Fruit fly (Drosophila melanogaster) whole organism, embryonic: ENCODE data around the gene CG46307.

Source experiments
- Asciz ChIP-seq: fragments of 200-800 bp; sonication (Bioruptor generic); optimal IDR thresholded peaks from 2 replicates; lab custom pipeline; 2017; ENCODE audit warnings: missing biosample characterization, mild to moderate bottlenecking, missing genetic modification characterization, missing genetic modification reagents
- CG10366 ChIP-seq: fragments of 200-800 bp; sonication (Bioruptor generic); IDR thresholded peaks from 2 replicates; pipeline ENCODE4 v1.3.6; 2022; ENCODE audit warnings: missing biosample characterization, missing genetic modification characterization
- CG10959 ChIP-seq: fragments of 200-800 bp; sonication (Bioruptor generic); IDR thresholded peaks from 2 replicates; pipeline ENCODE4 v1.3.6; 2022; ENCODE audit warnings: missing biosample characterization, missing genetic modification characterization
- CG11247 ChIP-seq: fragments of 200-800 bp; sonication (Bioruptor generic); IDR thresholded peaks from 2 replicates; pipeline ENCODE4 v1.3.6; 2022; ENCODE audit warnings: missing biosample characterization, missing genetic modification characterization
- CG12219 ChIP-seq: fragments of 200-800 bp; sonication (Bioruptor generic); optimal IDR thresholded peaks from 3 replicates; lab custom pipeline; 2018; ENCODE audit warnings: missing biosample characterization, mild to moderate bottlenecking, missing genetic modification characterization
- CG12744 ChIP-seq: fragments of 200-800 bp; sonication (Bioruptor generic); optimal IDR thresholded peaks from 2 replicates; lab custom pipeline; 2016; ENCODE audit warnings: missing biosample characterization, missing genetic modification characterization
- CG1529 ChIP-seq: fragments of 200-800 bp; sonication (Bioruptor generic); optimal IDR thresholded peaks from 3 replicates; lab custom pipeline; 2018; ENCODE audit warnings: missing biosample characterization, missing genetic modification characterization
- CG17186 ChIP-seq: fragments of 200-800 bp; sonication (Bioruptor generic); optimal IDR thresholded peaks from 3 replicates; lab custom pipeline; 2017; ENCODE audit warnings: missing biosample characterization, missing genetic modification reagents, missing genetic modification characterization
- CG17385 ChIP-seq: fragments of 200-800 bp; sonication (Bioruptor generic); optimal IDR thresholded peaks from 3 replicates; lab custom pipeline; 2018; ENCODE audit warnings: missing biosample characterization, mild to moderate bottlenecking, missing genetic modification characterization
- CG17802 ChIP-seq: fragments of 200-800 bp; sonication (Bioruptor generic); optimal IDR thresholded peaks from 2 replicates; lab custom pipeline; 2018; ENCODE audit warnings: missing biosample characterization, mild to moderate bottlenecking, missing genetic modification characterization, moderate library complexity
- CG17829 ChIP-seq: fragments of 200-800 bp; optimal IDR thresholded peaks from 2 replicates; lab custom pipeline; 2019; ENCODE audit warnings: missing biosample characterization, mild to moderate bottlenecking, missing genetic modification characterization, moderate library complexity
- CG2712 ChIP-seq: fragments of 200-800 bp; optimal IDR thresholded peaks from 3 replicates; lab custom pipeline; 2019; ENCODE audit warnings: missing biosample characterization, mild to moderate bottlenecking, missing genetic modification characterization, moderate library complexity
- CG31365 ChIP-seq: fragments of 200-800 bp; sonication (Bioruptor generic); optimal IDR thresholded peaks from 2 replicates; lab custom pipeline; 2018; ENCODE audit warnings: missing biosample characterization, mild to moderate bottlenecking, missing genetic modification characterization
- CG32772 ChIP-seq: fragments of 200-800 bp; sonication (Bioruptor generic); IDR thresholded peaks from 2 replicates; pipeline ENCODE4 v1.3.6; 2022; ENCODE audit warnings: missing biosample characterization, missing genetic modification characterization
- CG4707 ChIP-seq: fragments of 200-800 bp; sonication (Bioruptor generic); optimal IDR thresholded peaks from 2 replicates; lab custom pipeline; 2018; ENCODE audit warnings: missing biosample characterization, mild to moderate bottlenecking, missing genetic modification characterization, moderate library complexity
- CG6791 ChIP-seq: fragments of 200-800 bp; sonication (Bioruptor generic); IDR thresholded peaks from 3 replicates; pipeline ENCODE4 v1.3.6; 2022; ENCODE audit warnings: missing biosample characterization, missing genetic modification characterization; ENCODE audit not compliant: partially characterized antibody
- CG7556 ChIP-seq: fragments of 200-800 bp; sonication (Bioruptor generic); optimal IDR thresholded peaks from 2 replicates; lab custom pipeline; 2017; ENCODE audit warnings: missing biosample characterization, mild to moderate bottlenecking, missing genetic modification characterization
- CG7745 ChIP-seq: fragments of 200-800 bp; sonication (Bioruptor generic); optimal IDR thresholded peaks from 2 replicates; lab custom pipeline; 2018; ENCODE audit warnings: missing biosample characterization, mild to moderate bottlenecking, missing genetic modification characterization, moderate library complexity
- CG7928 ChIP-seq: fragments of 200-800 bp; sonication (Bioruptor generic); optimal IDR thresholded peaks from 2 replicates; lab custom pipeline; 2017; ENCODE audit warnings: missing biosample characterization, mild to moderate bottlenecking, missing genetic modification characterization
- CG8089 ChIP-seq: fragments of 200-800 bp; sonication (Bioruptor generic); optimal IDR thresholded peaks from 3 replicates; lab custom pipeline; 2016; ENCODE audit warnings: missing biosample characterization, missing genetic modification characterization
- CHES-1-like ChIP-seq: fragments of 200-800 bp; sonication (Bioruptor generic); optimal IDR thresholded peaks from 2 replicates; lab custom pipeline; 2016; ENCODE audit warnings: missing biosample characterization, missing genetic modification characterization
- Deaf1 ChIP-seq: fragments of 200-800 bp; optimal IDR thresholded peaks from 3 replicates; lab custom pipeline; 2019; ENCODE audit warnings: missing biosample characterization, mild to moderate bottlenecking, missing genetic modification characterization, moderate library complexity
- H15 ChIP-seq: fragments of 200-800 bp; sonication (Bioruptor generic); IDR thresholded peaks from 3 replicates; pipeline ENCODE4 v1.3.6; 2022; ENCODE audit warnings: missing biosample characterization, missing genetic modification characterization
- H2.0 ChIP-seq: fragments of 200-800 bp; sonication (Bioruptor generic); IDR thresholded peaks from 2 replicates; pipeline ENCODE4 v1.3.6; 2022; ENCODE audit warnings: missing biosample characterization, missing genetic modification characterization
- HLH54F ChIP-seq: fragments of 200-800 bp; sonication (Bioruptor generic); optimal IDR thresholded peaks from 3 replicates; lab custom pipeline; 2016; ENCODE audit warnings: missing biosample characterization, missing genetic modification characterization
- HmgZ ChIP-seq: fragments of 200-800 bp; sonication (Bioruptor generic); optimal IDR thresholded peaks from 2 replicates; lab custom pipeline; 2018; ENCODE audit warnings: missing biosample characterization, mild to moderate bottlenecking, missing genetic modification characterization
- Hr78 ChIP-seq, 2 experiments: fragments of 200-800 bp in 1 of 2; fragments of >200 bp in 1 of 2; sonication (Bioruptor generic) in 1 of 2; optimal IDR thresholded peaks; 2 replicates each; lab custom pipeline; 2017 to 2019; ENCODE audit warnings: missing biosample characterization in 2 of 2, missing genetic modification characterization in 2 of 2, mild to moderate bottlenecking in 1 of 2, moderate library complexity in 1 of 2
- Hsf ChIP-seq: fragments of 200-800 bp; sonication (Bioruptor generic); optimal IDR thresholded peaks from 3 replicates; lab custom pipeline; 2016; ENCODE audit warnings: missing biosample characterization, missing genetic modification characterization
- Lim3 ChIP-seq: fragments of 200-800 bp; sonication (Bioruptor generic); IDR thresholded peaks from 2 replicates; pipeline ENCODE4 v1.3.6; 2022; ENCODE audit warnings: missing biosample characterization, missing genetic modification characterization
- Myb ChIP-seq: fragments of 200-800 bp; sonication (Bioruptor generic); optimal IDR thresholded peaks from 2 replicates; lab custom pipeline; 2016; ENCODE audit warnings: missing biosample characterization, missing genetic modification characterization
- NC2α ChIP-seq: fragments of 200-800 bp; sonication (Bioruptor generic); optimal IDR thresholded peaks from 2 replicates; lab custom pipeline; 2016; ENCODE audit warnings: missing biosample characterization, missing genetic modification characterization
- Ptx1 ChIP-seq: fragments of 200-800 bp; sonication (Bioruptor generic); IDR thresholded peaks from 2 replicates; pipeline ENCODE4 v1.3.6; 2022; ENCODE audit warnings: missing biosample characterization, missing genetic modification characterization
- Rx ChIP-seq: fragments of 200-800 bp; sonication (Bioruptor generic); IDR thresholded peaks from 2 replicates; pipeline ENCODE4 v1.3.6; 2022; ENCODE audit warnings: missing biosample characterization, missing genetic modification characterization
- Spps ChIP-seq: fragments of 200-800 bp; sonication (Bioruptor generic); optimal IDR thresholded peaks from 2 replicates; lab custom pipeline; 2018; ENCODE audit warnings: missing biosample characterization, mild to moderate bottlenecking, missing genetic modification characterization
- Taf1 ChIP-seq: fragments of 200-800 bp; sonication (Bioruptor generic); IDR thresholded peaks from 2 replicates; pipeline ENCODE4 v1.3.6; 2022; ENCODE audit warnings: missing biosample characterization, missing genetic modification characterization
- amos ChIP-seq: fragments of 200-800 bp; sonication (Bioruptor generic); IDR thresholded peaks from 2 replicates; pipeline ENCODE4 v1.3.6; 2022; ENCODE audit warnings: missing biosample characterization, missing genetic modification characterization; ENCODE audit not compliant: partially characterized antibody
- fd96Cb ChIP-seq: fragments of 200-800 bp; sonication (Bioruptor generic); optimal IDR thresholded peaks from 2 replicates; lab custom pipeline; 2018; ENCODE audit warnings: missing biosample characterization, mild to moderate bottlenecking, missing genetic modification characterization, moderate library complexity
- ftz-f1 ChIP-seq: fragments of 200-800 bp; sonication (Bioruptor generic); optimal IDR thresholded peaks from 2 replicates; lab custom pipeline; 2016; ENCODE audit warnings: missing biosample characterization, missing genetic modification characterization
- fu2 ChIP-seq: fragments of 200-800 bp; sonication (Bioruptor generic); optimal IDR thresholded peaks from 2 replicates; lab custom pipeline; 2016; ENCODE audit warnings: missing biosample characterization, missing genetic modification characterization
- gce ChIP-seq: fragments of 200-800 bp; sonication (Bioruptor generic); IDR thresholded peaks from 3 replicates; pipeline ENCODE4 v1.3.6; 2022; ENCODE audit warnings: missing biosample characterization, missing genetic modification characterization
- hth ChIP-seq: fragments of >200 bp; optimal IDR thresholded peaks from 2 replicates; lab custom pipeline; 2017; ENCODE audit warnings: inconsistent platforms
- insv ChIP-seq, 2 experiments: fragments of 200-800 bp; sonication (Bioruptor generic); optimal IDR thresholded peaks; 3 replicates each; lab custom pipeline; 2016 to 2018; ENCODE audit warnings: missing biosample characterization in 2 of 2, missing genetic modification characterization in 2 of 2
- nmo ChIP-seq: fragments of 200-800 bp; sonication (Bioruptor generic); optimal IDR thresholded peaks from 2 replicates; lab custom pipeline; 2018; ENCODE audit warnings: missing biosample characterization, mild to moderate bottlenecking, missing genetic modification characterization, moderate library complexity
- p53 ChIP-seq: fragments of 200-800 bp; sonication (Bioruptor generic); optimal IDR thresholded peaks from 2 replicates; lab custom pipeline; 2016; ENCODE audit warnings: missing biosample characterization, missing genetic modification characterization
- pb ChIP-seq: fragments of 200-800 bp; sonication (Bioruptor generic); optimal IDR thresholded peaks from 3 replicates; lab custom pipeline; 2016; ENCODE audit warnings: missing biosample characterization, missing genetic modification characterization
- pita ChIP-seq: fragments of 200-800 bp; sonication (Bioruptor generic); optimal IDR thresholded peaks from 2 replicates; lab custom pipeline; 2017; ENCODE audit warnings: missing biosample characterization, mild to moderate bottlenecking, missing genetic modification characterization
- sim ChIP-seq: fragments of 200-800 bp; sonication (Bioruptor generic); IDR thresholded peaks from 2 replicates; pipeline ENCODE4 v1.3.6; 2022; ENCODE audit warnings: missing biosample characterization, missing genetic modification characterization
- sr ChIP-seq: fragments of 200-800 bp; sonication (Bioruptor generic); IDR thresholded peaks from 3 replicates; pipeline ENCODE4 v1.3.6; 2022; ENCODE audit warnings: missing biosample characterization, missing genetic modification characterization
- sug ChIP-seq: fragments of 200-800 bp; optimal IDR thresholded peaks from 2 replicates; lab custom pipeline; 2019; ENCODE audit warnings: missing biosample characterization, mild to moderate bottlenecking, missing genetic modification characterization, moderate library complexity
- z ChIP-seq: fragments of 200-800 bp; sonication (Bioruptor generic); IDR thresholded peaks from 3 replicates; pipeline ENCODE4 v1.3.6; 2022; ENCODE audit warnings: missing biosample characterization, missing genetic modification characterization
- zf30C ChIP-seq: fragments of 200-800 bp; sonication (Bioruptor generic); optimal IDR thresholded peaks from 3 replicates; lab custom pipeline; 2018; ENCODE audit warnings: missing biosample characterization, mild to moderate bottlenecking, missing genetic modification characterization

The CG46307 gene

dm6 chr2L:21163311-21163842, 59.0 kb downstream of the CG46307 start, which contains the start of gene Noc2 (continued):
- TF ChIP-seq Hr78 (GFP tag; optimal IDR thresholded peaks at IDR 0.05; lab: Kevin White, UChicago) (no peak), Spps (no peak), CG12744 (GFP tag; lab: Kevin White, UChicago) (no peak), CG7745 (tag; lab: Kevin White, UChicago) (no peak), Rx (GFP tag; lab: Robert Waterston, UW) (peak; percentile 72), Deaf1 (tag; lab: Kevin White, UChicago) (no peak), Ptx1 (GFP tag; lab: Robert Waterston, UW) (peak; percentile 61), z (GFP tag; lab: Robert Waterston, UW) (no peak), CG17802 (tag; lab: Kevin White, UChicago) (peak; percentile 27), Asciz (GFP tag; lab: Kevin White, UChicago) (no peak), p53 (GFP tag; lab: Kevin White, UChicago) (no peak), CG12219 (GFP tag; lab: Kevin White, UChicago) (no peak), CG17829 (tag; lab: Kevin White, UChicago) (peak; percentile 44), ftz-f1 (no peak), pb (GFP tag; lab: Kevin White, UChicago) (no peak), zf30C (GFP tag; lab: Kevin White, UChicago) (no peak), Hsf (GFP tag; lab: Kevin White, UChicago) (peak; percentile 43), CG11247 (GFP tag; lab: Robert Waterston, UW) (0 out of 2 replicates have a peak, but pooled peaks have one; percentile 4), HLH54F (GFP tag; lab: Kevin White, UChicago) (peak; percentile 29), H2.0 (GFP tag; lab: Robert Waterston, UW) (peak; percentile 52; the same call in 1 of the 2 replicates), H15 (peak; percentile 62; the same call in 2 of the 3 replicates), hth (lab: Kevin White, UChicago) (no peak), CG10366 (GFP tag; lab: Robert Waterston, UW) (peak; percentile 45), fd96Cb (tag; lab: Kevin White, UChicago) (peak; percentile 48), CG17186 (no peak), CG10959 (GFP tag; lab: Robert Waterston, UW) (no peak), sug (peak; percentile 40), CHES-1-like (peak; percentile 21), amos (GFP tag; lab: Robert Waterston, UW) (peak; percentile 4; the same call in 1 of the 2 replicates), CG2712 (tag; lab: Kevin White, UChicago) (peak; percentile 64), sr (GFP tag; lab: Robert Waterston, UW) (no peak), Lim3 (no peak), CG8089 (GFP tag; lab: Kevin White, UChicago) (no peak), CG7556 (GFP tag; lab: Kevin White, UChicago) (no peak), CG1529 (no peak), CG6791 (GFP tag; lab: Robert Waterston, UW) (no peak), CG4707 (GFP tag; lab: Kevin White, UChicago) (no peak), Myb (GFP tag; lab: Kevin White, UChicago) (no peak), HmgZ (tag; lab: Kevin White, UChicago) (peak; percentile 46), CG7928 (GFP tag; lab: Kevin White, UChicago) (no peak), insv (GFP tag; optimal IDR thresholded peaks at IDR 0.05; lab: Kevin White, UChicago) (no peak), nmo (GFP tag; lab: Kevin White, UChicago) (peak; percentile 61), Taf1 (GFP tag; lab: Robert Waterston, UW) (peak; percentile 14; the same call in 1 of the 2 replicates), fu2 (GFP tag; lab: Kevin White, UChicago) (no peak), CG31365 (tag; lab: Kevin White, UChicago) (no peak), CG17385 (peak; percentile 25), gce (GFP tag; lab: Robert Waterston, UW) (no peak), NC2α (no peak), pita (GFP tag; lab: Kevin White, UChicago) (no peak), CG32772 (GFP tag; lab: Robert Waterston, UW) (peak; percentile 35; the same call in 1 of the 2 replicates), sim (no peak)
